Worm (Caenorhabditis elegans) whole organism, L4 larva: ENCODE data around the gene F45D3.4.

Source experiments
- F26F4.8 ChIP-seq: fragments of 200-800 bp; sonication (Bioruptor generic); conservative IDR thresholded peaks from 2 replicates; pipeline ENCODE4 v1.3.6; 2022; ENCODE audit warnings: missing genetic modification characterization, missing compliant biosample characterization
- F37D6.2 ChIP-seq: sonication (generic microtip); optimal IDR thresholded peaks from 2 replicates; lab custom pipeline; 2016; ENCODE audit warnings: mild to moderate bottlenecking, missing genetic modification characterization, missing compliant biosample characterization
- R02D3.7 ChIP-seq: fragments of 150-350 bp; sonication (generic microtip); optimal IDR thresholded peaks from 3 replicates; lab custom pipeline; 2014; ENCODE audit warnings: missing biosample characterization, missing genetic modification characterization
- T20F7.1 ChIP-seq: fragments of 200-800 bp; sonication (Bioruptor generic); optimal IDR thresholded peaks from 2 replicates; lab custom pipeline; 2018; ENCODE audit warnings: mild to moderate bottlenecking, missing genetic modification characterization, missing compliant biosample characterization
- T26A8.4 ChIP-seq: fragments of 200-800 bp; sonication (Bioruptor generic); IDR thresholded peaks from 2 replicates; pipeline ENCODE4 v1.3.6; 2022; ENCODE audit warnings: missing genetic modification characterization, missing compliant biosample characterization
- Y48G9A.11 ChIP-seq: fragments of 200-800 bp; sonication (Bioruptor generic); IDR thresholded peaks from 2 replicates; pipeline ENCODE4 v1.3.6; 2022; ENCODE audit warnings: missing genetic modification reagents, missing genetic modification characterization, missing compliant biosample characterization
- Y75B8A.6 ChIP-seq: fragments of 200-800 bp; sonication (Bioruptor generic); IDR thresholded peaks from 2 replicates; pipeline ENCODE4 v1.3.6; 2022; ENCODE audit warnings: missing genetic modification reagents, missing genetic modification characterization, missing compliant biosample characterization
- aha-1 ChIP-seq: fragments of 150-350 bp; peaks from one replicate; lab custom pipeline; 2014; ENCODE audit warnings: missing biosample characterization, missing genetic modification characterization
- ama-1 ChIP-seq: fragments of 150-350 bp; optimal IDR thresholded peaks from 2 replicates; lab custom pipeline; 2014; ENCODE audit warnings: inconsistent platforms, mixed read lengths
- ceh-28 ChIP-seq: fragments of 150-350 bp; optimal IDR thresholded peaks from 2 replicates; lab custom pipeline; 2014; ENCODE audit warnings: missing biosample characterization, missing genetic modification reagents, missing genetic modification characterization
- ceh-32 ChIP-seq: sonication (generic microtip); optimal IDR thresholded peaks from 2 replicates; lab custom pipeline; 2016; ENCODE audit warnings: mild to moderate bottlenecking, missing genetic modification characterization, missing compliant biosample characterization; ENCODE audit not compliant: poor library complexity
- ceh-62 ChIP-seq: sonication (generic microtip); optimal IDR thresholded peaks from 2 replicates; lab custom pipeline; 2017; ENCODE audit warnings: missing biosample characterization, missing genetic modification characterization
- ctbp-1 ChIP-seq: fragments of 200-800 bp; sonication (Bioruptor generic); IDR thresholded peaks from 2 replicates; pipeline ENCODE4 v1.3.6; 2022; ENCODE audit warnings: missing genetic modification reagents, missing genetic modification characterization, missing compliant biosample characterization
- dmd-9 ChIP-seq: fragments of 200-800 bp; sonication (Bioruptor generic); IDR thresholded peaks from 2 replicates; pipeline ENCODE4 v1.3.6; 2022; ENCODE audit warnings: missing genetic modification reagents, missing genetic modification characterization, missing compliant biosample characterization
- duxl-1 ChIP-seq: sonication (generic microtip); optimal IDR thresholded peaks from 2 replicates; lab custom pipeline; 2016; ENCODE audit warnings: mild to moderate bottlenecking, missing genetic modification characterization, moderate library complexity, missing compliant biosample characterization; ENCODE audit not compliant: poor library complexity
- egl-43 ChIP-seq: fragments of 200-800 bp; sonication (Bioruptor generic); IDR thresholded peaks from 2 replicates; pipeline ENCODE4 v1.3.6; 2022; ENCODE audit warnings: missing genetic modification reagents, missing genetic modification characterization, missing compliant biosample characterization
- fos-1 ChIP-seq: fragments of 150-350 bp; optimal IDR thresholded peaks from 2 replicates; lab custom pipeline; 2014; ENCODE audit warnings: missing biosample characterization, missing genetic modification characterization
- hlh-11 ChIP-seq: fragments of 200-800 bp; sonication (Bioruptor generic); optimal IDR thresholded peaks from 2 replicates; lab custom pipeline; 2018; ENCODE audit warnings: mild to moderate bottlenecking, missing genetic modification characterization, missing compliant biosample characterization
- lin-1 ChIP-seq: fragments of 200-800 bp; sonication (Bioruptor generic); IDR thresholded peaks from 2 replicates; pipeline ENCODE4 v1.3.6; 2022; ENCODE audit warnings: missing genetic modification reagents, missing genetic modification characterization, missing compliant biosample characterization
- lin-13 ChIP-seq: fragments of 150-350 bp; optimal IDR thresholded peaks from 2 replicates; lab custom pipeline; 2014; ENCODE audit warnings: missing biosample characterization, missing genetic modification reagents, missing genetic modification characterization
- lin-29 ChIP-seq: fragments of 200-800 bp; sonication (Bioruptor generic); IDR thresholded peaks from 2 replicates; pipeline ENCODE4 v1.3.6; 2022; ENCODE audit warnings: missing genetic modification reagents, missing genetic modification characterization, missing compliant biosample characterization
- lin-38 ChIP-seq: fragments of 200-800 bp; sonication (Bioruptor generic); IDR thresholded peaks from 2 replicates; pipeline ENCODE4 v1.3.6; 2022; ENCODE audit warnings: missing genetic modification reagents, missing genetic modification characterization, missing compliant biosample characterization
- lin-39 ChIP-seq: fragments of 150-350 bp; optimal IDR thresholded peaks from 2 replicates; lab custom pipeline; 2014; ENCODE audit warnings: missing biosample characterization, missing genetic modification reagents, missing genetic modification characterization
- madf-5 ChIP-seq, 2 experiments: fragments of 200-800 bp; sonication (Bioruptor generic); IDR thresholded peaks; 2 replicates each; pipeline ENCODE4 v1.3.6; 2022; ENCODE audit warnings: missing compliant biosample characterization in 2 of 2, missing genetic modification characterization in 2 of 2
- mdl-1 ChIP-seq, 2 experiments: fragments of 150-350 bp in 1 of 2; sonication (generic microtip) in 1 of 2; optimal IDR thresholded peaks; 2 replicates each; lab custom pipeline; 2014 to 2017; ENCODE audit warnings: missing biosample characterization in 2 of 2, missing genetic modification characterization in 2 of 2
- mep-1 ChIP-seq: fragments of 150-350 bp; sonication (generic microtip); optimal IDR thresholded peaks from 3 replicates; lab custom pipeline; 2014; ENCODE audit warnings: missing biosample characterization, missing genetic modification characterization
- nhr-10 ChIP-seq: fragments of 150-350 bp; optimal IDR thresholded peaks from 2 replicates; lab custom pipeline; 2014; ENCODE audit warnings: missing biosample characterization, missing genetic modification characterization
- nhr-11 ChIP-seq: fragments of 150-350 bp; optimal IDR thresholded peaks from 2 replicates; lab custom pipeline; 2014; ENCODE audit warnings: missing biosample characterization, missing genetic modification characterization
- nhr-111 ChIP-seq: fragments of 200-800 bp; sonication (Bioruptor generic); optimal IDR thresholded peaks from 2 replicates; lab custom pipeline; 2018; ENCODE audit warnings: mild to moderate bottlenecking, missing genetic modification characterization, missing compliant biosample characterization
- nhr-237 ChIP-seq: sonication (generic microtip); optimal IDR thresholded peaks from 2 replicates; lab custom pipeline; 2017; ENCODE audit warnings: missing biosample characterization, missing genetic modification characterization
- nhr-28 ChIP-seq: fragments of 150-350 bp; optimal IDR thresholded peaks from 2 replicates; lab custom pipeline; 2014; ENCODE audit warnings: missing biosample characterization, missing genetic modification characterization
- nhr-42 ChIP-seq: fragments of 200-800 bp; sonication (Bioruptor generic); IDR thresholded peaks from 2 replicates; pipeline ENCODE4 v1.3.6; 2022; ENCODE audit warnings: missing genetic modification characterization, missing compliant biosample characterization
- php-3 ChIP-seq: fragments of 200-800 bp; sonication (Bioruptor generic); IDR thresholded peaks from 2 replicates; pipeline ENCODE4 v1.3.6; 2022; ENCODE audit warnings: missing genetic modification reagents, missing genetic modification characterization, missing compliant biosample characterization
- saeg-2 ChIP-seq: fragments of 200-800 bp; sonication (Bioruptor generic); IDR thresholded peaks from 2 replicates; pipeline ENCODE4 v1.3.6; 2022; ENCODE audit warnings: missing genetic modification reagents, missing genetic modification characterization, missing compliant biosample characterization
- sdz-12 ChIP-seq: fragments of 200-800 bp; sonication (Bioruptor generic); optimal IDR thresholded peaks from 2 replicates; lab custom pipeline; 2018; ENCODE audit warnings: mild to moderate bottlenecking, missing genetic modification characterization, missing compliant biosample characterization
- set-16 ChIP-seq: fragments of 200-800 bp; sonication (Bioruptor generic); IDR thresholded peaks from 2 replicates; pipeline ENCODE4 v1.3.6; 2022; ENCODE audit warnings: missing genetic modification reagents, missing genetic modification characterization, missing compliant biosample characterization
- snpc-1.2 ChIP-seq: fragments of 200-800 bp; sonication (Bioruptor generic); IDR thresholded peaks from 2 replicates; pipeline ENCODE4 v1.3.6; 2022; ENCODE audit warnings: missing genetic modification reagents, missing genetic modification characterization, missing compliant biosample characterization
- snpc-4 ChIP-seq: fragments of 150-350 bp; optimal IDR thresholded peaks from 2 replicates; lab custom pipeline; 2014; ENCODE audit warnings: missing biosample characterization, missing genetic modification characterization
- unc-130 ChIP-seq: sonication (generic microtip); optimal IDR thresholded peaks from 2 replicates; lab custom pipeline; 2016; ENCODE audit warnings: missing genetic modification reagents, missing genetic modification characterization, missing compliant biosample characterization
- unc-39 ChIP-seq: sonication (generic microtip); optimal IDR thresholded peaks from 2 replicates; lab custom pipeline; 2017; ENCODE audit warnings: missing biosample characterization, missing genetic modification characterization
- unc-62 ChIP-seq, 3 experiments: fragments of 150-350 bp in 1 of 3; sonication (generic microtip); optimal IDR thresholded peaks in 2 of 3; peaks in 1 of 3; 1 replicate in 1 of 3; 2 replicates in 2 of 3; lab custom pipeline; 2014 to 2017; ENCODE audit warnings: missing biosample characterization in 3 of 3, missing genetic modification characterization in 3 of 3, missing genetic modification reagents in 3 of 3, missing genotype in 1 of 3
- vab-7 ChIP-seq: fragments of 200-800 bp; sonication (Bioruptor generic); IDR thresholded peaks from 2 replicates; pipeline ENCODE4 v1.3.6; 2022; ENCODE audit warnings: missing genetic modification reagents, missing genetic modification characterization, missing compliant biosample characterization
- ztf-11 ChIP-seq: fragments of 150-350 bp; optimal IDR thresholded peaks from 2 replicates; lab custom pipeline; 2014; ENCODE audit warnings: missing biosample characterization, missing genetic modification characterization
- ztf-7 ChIP-seq: fragments of 150-350 bp; optimal IDR thresholded peaks from 2 replicates; lab custom pipeline; 2014; ENCODE audit warnings: missing biosample characterization, missing genetic modification characterization

F45D3.4 gene

ce11 chrV:12552671-12553212, at the start of gene F45D3.4:
Gene F45D3.4, minus strand, starts transcription at chrV:12553191.
- TF ChIP-seq nhr-237 (tag; lab: Kevin White, UChicago) (no peak), saeg-2 (no peak), Y48G9A.11 (GFP tag; lab: Robert Waterston, UW) (0 out of 2 replicates have a peak, but pooled peaks have one; percentile 12), snpc-1.2 (no peak), ceh-62 (tag; lab: Kevin White, UChicago) (no peak), aha-1 (tag; lab: Kevin White, UChicago) (peak; percentile 98), lin-29 (GFP tag; lab: Robert Waterston, UW) (no peak), nhr-28 (tag; lab: Kevin White, UChicago) (no peak), Y75B8A.6 (GFP tag; lab: Robert Waterston, UW) (no peak), nhr-42 (no peak), set-16 (no peak), mep-1 (tag; lab: Kevin White, UChicago) (peak; percentile 6), fos-1 (tag; lab: Kevin White, UChicago) (no peak), lin-38 (no peak), ztf-7 (tag; lab: Kevin White, UChicago) (no peak), sdz-12 (GFP tag; lab: Kevin White, UChicago) (no peak), unc-130 (no peak), ceh-32 (no peak), F26F4.8 (no peak), unc-62 (GFP tag; optimal IDR thresholded peaks at IDR 0.05 in 1 of 2; lab: Kevin White, UChicago) (no peak), unc-62 (tag; optimal IDR thresholded peaks at IDR 0.05; lab: Kevin White, UChicago) (no peak), nhr-111 (no peak), R02D3.7 (tag; lab: Kevin White, UChicago) (no peak), lin-13 (GFP tag; lab: Kevin White, UChicago) (no peak), dmd-9 (GFP tag; lab: Robert Waterston, UW) (no peak), mdl-1 (tag; optimal IDR thresholded peaks at IDR 0.05; lab: Kevin White, UChicago) (no peak), lin-1 (GFP tag; lab: Robert Waterston, UW) (no peak), lin-39 (tag; lab: Kevin White, UChicago) (no peak), ctbp-1 (GFP tag; lab: Robert Waterston, UW) (no peak), unc-39 (tag; lab: Kevin White, UChicago) (no peak), snpc-4 (tag; lab: Kevin White, UChicago) (no peak), ama-1 (lab: Kevin White, UChicago) (peak; percentile 87), egl-43 (GFP tag; lab: Robert Waterston, UW) (peak; percentile 55; the same call in 1 of the 2 replicates), F37D6.2 (tag; lab: Kevin White, UChicago) (no peak), duxl-1 (tag; lab: Kevin White, UChicago) (no peak), nhr-10 (no peak), madf-5 (GFP tag; IDR thresholded peaks at IDR 0.05; lab: Robert Waterston, UW) (no peak), hlh-11 (tag; lab: Kevin White, UChicago) (no peak), T26A8.4 (GFP tag; lab: Robert Waterston, UW) (peak; percentile 10; the same call in 1 of the 2 replicates), ztf-11 (tag; lab: Kevin White, UChicago) (no peak), ceh-28 (tag; lab: Kevin White, UChicago) (no peak), php-3 (GFP tag; lab: Robert Waterston, UW) (no peak), T20F7.1 (no peak), nhr-11 (tag; lab: Kevin White, UChicago) (no peak), vab-7 (GFP tag; lab: Robert Waterston, UW) (no peak)
